Worm (Caenorhabditis elegans) whole organism, early embryonic: ENCODE results near the gene C50B8.4.

Experiments
- F13C5.2 ChIP-seq: sonication (generic microtip); optimal IDR thresholded peaks from 2 replicates; lab custom pipeline; 2017; ENCODE audit warnings: mild to moderate bottlenecking, missing genetic modification characterization, inconsistent platforms, missing compliant biosample characterization
- ama-1 ChIP-seq: fragments of 150-350 bp; optimal IDR thresholded peaks from 2 replicates; lab custom pipeline; 2014
- ceh-36 ChIP-seq: sonication (generic microtip); optimal IDR thresholded peaks from 2 replicates; lab custom pipeline; 2016; ENCODE audit warnings: missing genetic modification characterization, inconsistent platforms, missing compliant biosample characterization
- flt-1 ChIP-seq: fragments of 200-800 bp; sonication (Bioruptor generic); IDR thresholded peaks from 2 replicates; pipeline ENCODE4 v1.3.6; 2022; ENCODE audit warnings: missing genetic modification characterization, missing compliant biosample characterization
- hnd-1 ChIP-seq: sonication (generic microtip); optimal IDR thresholded peaks from 2 replicates; lab custom pipeline; 2016; ENCODE audit warnings: missing genetic modification characterization, missing compliant biosample characterization
- tra-4 ChIP-seq: sonication (generic microtip); optimal IDR thresholded peaks from 2 replicates; lab custom pipeline; 2017; ENCODE audit warnings: missing genetic modification characterization, missing compliant biosample characterization

ce11 chrV:13575866-13576265 is 4.1 kb downstream of the C50B8.4 start:
- TF ChIP-seq ama-1 (lab: Kevin White, UChicago) (no peak), flt-1 (GFP tag; lab: Robert Waterston, UW) (no peak), ceh-36 (tag; lab: Kevin White, UChicago) (no peak), F13C5.2 (tag; lab: Kevin White, UChicago) (no peak), tra-4 (tag; lab: Kevin White, UChicago) (no peak), hnd-1 (tag; lab: Kevin White, UChicago) (no peak)
